Worm (Caenorhabditis elegans) whole organism, L4 larva: ENCODE data around the gene F20A1.2.
A peak's percentile ranks its signal among the peaks of the same experiment; 100 is the strongest.

Source experiments
- dmd-8 ChIP-seq: fragments of 200-800 bp; sonication (Bioruptor generic); IDR thresholded peaks from 2 replicates; pipeline ENCODE4 v1.3.6; 2022; ENCODE audit warnings: missing genetic modification characterization, missing compliant biosample characterization
- mep-1 ChIP-seq: fragments of 150-350 bp; sonication (generic microtip); optimal IDR thresholded peaks from 3 replicates; lab custom pipeline; 2014; ENCODE audit warnings: missing biosample characterization, missing genetic modification characterization
- nhr-28 ChIP-seq: fragments of 150-350 bp; optimal IDR thresholded peaks from 2 replicates; lab custom pipeline; 2014; ENCODE audit warnings: missing biosample characterization, missing genetic modification characterization
- skn-1 ChIP-seq: fragments of 150-350 bp; optimal IDR thresholded peaks from 2 replicates; lab custom pipeline; 2014; ENCODE audit warnings: missing biosample characterization, missing genetic modification characterization
- spr-1 ChIP-seq: sonication (generic microtip); optimal IDR thresholded peaks from 2 replicates; lab custom pipeline; 2016; ENCODE audit warnings: mild to moderate bottlenecking, missing genetic modification characterization, missing compliant biosample characterization
- unc-62 ChIP-seq, 3 experiments: fragments of 150-350 bp in 1 of 3; sonication (generic microtip); optimal IDR thresholded peaks in 2 of 3; peaks in 1 of 3; 1 replicate in 1 of 3; 2 replicates in 2 of 3; lab custom pipeline; 2014 to 2017; ENCODE audit warnings: missing biosample characterization in 3 of 3, missing genetic modification characterization in 3 of 3, missing genetic modification reagents in 3 of 3, missing genotype in 1 of 3

DNA sequence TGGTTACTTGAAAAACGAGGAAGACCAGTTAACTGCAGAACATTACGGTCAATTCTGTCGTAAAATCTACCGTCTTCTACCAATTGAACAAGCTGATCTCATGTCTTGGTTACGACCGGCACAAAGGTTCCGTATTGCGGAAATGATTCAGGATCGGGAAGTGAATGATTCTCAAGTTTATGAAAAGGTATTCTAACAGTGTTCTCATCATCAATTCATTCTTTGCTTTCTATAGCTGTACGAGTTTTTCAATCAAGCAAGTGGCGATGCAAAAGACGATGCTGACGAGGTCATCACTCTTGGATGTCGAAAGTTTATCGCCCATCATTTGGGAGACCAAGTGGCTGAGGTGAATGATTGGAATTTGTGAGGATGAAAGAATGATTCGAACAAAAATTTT lies 41.2 kb downstream of the F20A1.2 start:
- TF ChIP-seq spr-1: no peak
- TF ChIP-seq nhr-28 (tag; lab: Kevin White, UChicago): no peak
- no peak for TF ChIP-seq mep-1 (tag; lab: Kevin White, UChicago)
- TF ChIP-seq skn-1: no peak
- TF ChIP-seq dmd-8: no peak
- peak in 1 of 2 experiments; percentile 95 for TF ChIP-seq unc-62 (GFP tag; optimal IDR thresholded peaks at IDR 0.05 in 1 of 2; lab: Kevin White, UChicago)
- no peak for TF ChIP-seq unc-62 (tag; optimal IDR thresholded peaks at IDR 0.05; lab: Kevin White, UChicago)
